Worm (Caenorhabditis elegans) whole organism, mixed stage, embryonic: ENCODE data around the gene fbxb-43.

ENCODE experiments used
- cnd-1 ChIP-seq: fragments of 200-800 bp; sonication (Bioruptor generic); optimal IDR thresholded peaks from 2 replicates; lab custom pipeline; 2018; ENCODE audit warnings: mild to moderate bottlenecking, missing genetic modification characterization, missing compliant biosample characterization
- lsy-2 ChIP-seq: fragments of 150-350 bp; optimal IDR thresholded peaks from 2 replicates; lab custom pipeline; 2014; ENCODE audit warnings: missing biosample characterization, missing genetic modification characterization
- snpc-4 ChIP-seq: fragments of 150-350 bp; optimal IDR thresholded peaks from 2 replicates; lab custom pipeline; 2014; ENCODE audit warnings: missing biosample characterization, missing genetic modification characterization

DNA sequence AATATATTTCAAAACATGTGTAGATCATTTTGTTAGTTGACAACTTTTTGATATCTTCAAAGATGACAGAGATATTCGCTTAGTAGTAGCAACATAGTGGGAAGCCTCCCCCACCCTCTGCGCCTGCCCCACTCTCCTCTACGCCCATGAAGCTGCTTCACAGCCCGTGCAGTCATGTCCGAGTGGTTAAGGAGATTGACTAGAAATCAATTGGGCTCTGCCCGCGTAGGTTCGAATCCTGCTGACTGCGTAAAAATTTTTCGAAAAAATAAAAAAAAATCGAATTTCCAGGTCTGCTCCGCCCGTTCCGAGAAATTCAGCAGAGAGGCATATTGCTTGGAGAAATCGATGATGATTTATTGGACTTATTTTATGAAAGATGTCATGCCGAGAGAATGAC lies 16.2 kb upstream of the fbxb-43 start:
- TF ChIP-seq snpc-4 (tag; lab: Kevin White, UChicago) (no peak), lsy-2 (tag; lab: Kevin White, UChicago) (no peak), cnd-1 (tag; lab: Kevin White, UChicago) (no peak)
